Fruit fly (Drosophila melanogaster) whole organism, embryonic: ENCODE data around the gene CG13258.

Experiments used
- ATbp ChIP-seq: fragments of 200-800 bp; sonication (Bioruptor generic); optimal IDR thresholded peaks from 2 replicates; lab custom pipeline; 2017; ENCODE audit warnings: missing biosample characterization, mild to moderate bottlenecking, missing genetic modification characterization, missing genetic modification reagents
- Atf-2 ChIP-seq: fragments of 200-800 bp; sonication (Bioruptor generic); optimal IDR thresholded peaks from 2 replicates; lab custom pipeline; 2016; ENCODE audit warnings: missing biosample characterization, missing genetic modification characterization
- CG10209 ChIP-seq: fragments of 200-800 bp; sonication (Bioruptor generic); optimal IDR thresholded peaks from 3 replicates; lab custom pipeline; 2017; ENCODE audit warnings: missing biosample characterization, mild to moderate bottlenecking, missing genetic modification characterization, missing genetic modification reagents
- CG11247 ChIP-seq: fragments of 200-800 bp; sonication (Bioruptor generic); IDR thresholded peaks from 2 replicates; pipeline ENCODE4 v1.3.6; 2022; ENCODE audit warnings: missing biosample characterization, missing genetic modification characterization
- CG11696 ChIP-seq: fragments of 200-800 bp; sonication (Bioruptor generic); IDR thresholded peaks from 2 replicates; pipeline ENCODE4 v1.3.6; 2022; ENCODE audit warnings: missing biosample characterization, missing genetic modification characterization
- CG12942 ChIP-seq: fragments of 200-800 bp; sonication (Bioruptor generic); optimal IDR thresholded peaks from 3 replicates; lab custom pipeline; 2016; ENCODE audit warnings: missing biosample characterization, missing genetic modification characterization
- CG13775 ChIP-seq: fragments of 200-800 bp; sonication (Bioruptor generic); optimal IDR thresholded peaks from 3 replicates; lab custom pipeline; 2017; ENCODE audit warnings: missing biosample characterization, mild to moderate bottlenecking, missing genetic modification characterization
- CG14441 ChIP-seq: fragments of 200-800 bp; sonication (Bioruptor generic); IDR thresholded peaks from 2 replicates; pipeline ENCODE4 v1.3.6; 2022; ENCODE audit warnings: missing biosample characterization, missing genetic modification characterization
- CG14710 ChIP-seq: fragments of 200-800 bp; sonication (Bioruptor generic); optimal IDR thresholded peaks from 3 replicates; lab custom pipeline; 2019; ENCODE audit warnings: missing biosample characterization, mild to moderate bottlenecking, missing genetic modification characterization, moderate library complexity
- CG15696 ChIP-seq: fragments of 200-800 bp; sonication (Bioruptor generic); optimal IDR thresholded peaks from 2 replicates; lab custom pipeline; 2019; ENCODE audit warnings: missing biosample characterization, mild to moderate bottlenecking, missing genetic modification characterization, moderate library complexity
- CG2199 ChIP-seq: fragments of 200-800 bp; sonication (Bioruptor generic); IDR thresholded peaks from 3 replicates; pipeline ENCODE4 v1.3.6; 2022; ENCODE audit warnings: missing biosample characterization, missing genetic modification characterization
- CG32532 ChIP-seq: fragments of 200-800 bp; sonication (Bioruptor generic); IDR thresholded peaks from 2 replicates; pipeline ENCODE4 v1.3.6; 2022; ENCODE audit warnings: missing biosample characterization, missing genetic modification characterization
- CG4730 ChIP-seq: fragments of 200-800 bp; sonication (Bioruptor generic); IDR thresholded peaks from 2 replicates; pipeline ENCODE4 v1.3.6; 2022; ENCODE audit warnings: missing biosample characterization, missing genetic modification characterization
- CG6683 ChIP-seq: fragments of 200-800 bp; sonication (Bioruptor generic); optimal IDR thresholded peaks from 2 replicates; lab custom pipeline; 2017; ENCODE audit warnings: missing biosample characterization, mild to moderate bottlenecking, missing genetic modification characterization, missing genetic modification reagents
- CG7786 ChIP-seq: fragments of 200-800 bp; sonication (Bioruptor generic); optimal IDR thresholded peaks from 2 replicates; lab custom pipeline; 2016; ENCODE audit warnings: missing biosample characterization, missing genetic modification characterization
- CG8089 ChIP-seq: fragments of 200-800 bp; sonication (Bioruptor generic); optimal IDR thresholded peaks from 3 replicates; lab custom pipeline; 2016; ENCODE audit warnings: missing biosample characterization, missing genetic modification characterization
- CG8924 ChIP-seq: fragments of 200-800 bp; optimal IDR thresholded peaks from 3 replicates; lab custom pipeline; 2019; ENCODE audit warnings: missing biosample characterization, mild to moderate bottlenecking, missing genetic modification characterization, moderate library complexity
- CG9609 ChIP-seq: fragments of 200-800 bp; sonication (Bioruptor generic); optimal IDR thresholded peaks from 3 replicates; lab custom pipeline; 2016; ENCODE audit warnings: missing biosample characterization, missing genetic modification characterization
- CG9932 ChIP-seq: fragments of 200-800 bp; sonication (Bioruptor generic); IDR thresholded peaks from 2 replicates; pipeline ENCODE4 v1.3.6; 2022; ENCODE audit warnings: missing biosample characterization, missing genetic modification characterization
- D ChIP-seq, 2 experiments: fragments of 200-800 bp in 1 of 2; fragments of >200 bp in 1 of 2; sonication (Bioruptor generic) in 1 of 2; optimal IDR thresholded peaks; 2 replicates in 1 of 2; 3 replicates in 1 of 2; lab custom pipeline; 2017; ENCODE audit warnings: mild to moderate bottlenecking in 1 of 2, missing biosample characterization in 1 of 2, missing genetic modification characterization in 1 of 2, missing genetic modification reagents in 1 of 2
- Dfd ChIP-seq, 2 experiments: fragments of >200 bp; optimal IDR thresholded peaks; 2 replicates each; lab custom pipeline; 2017; ENCODE audit warnings: missing biosample characterization in 2 of 2, missing genetic modification characterization in 2 of 2
- Doc2 ChIP-seq: fragments of 200-800 bp; sonication (Bioruptor generic); IDR thresholded peaks from 2 replicates; pipeline ENCODE4 v1.3.6; 2022; ENCODE audit warnings: missing biosample characterization, missing genetic modification characterization
- Eip74EF ChIP-seq, 2 experiments: fragments of 200-800 bp in 1 of 2; fragments of >200 bp in 1 of 2; sonication (Bioruptor generic) in 1 of 2; optimal IDR thresholded peaks; 2 replicates each; lab custom pipeline; 2017 to 2019; ENCODE audit warnings: missing biosample characterization in 2 of 2, missing genetic modification characterization in 2 of 2, mild to moderate bottlenecking in 1 of 2, moderate library complexity in 1 of 2
- Ets97D ChIP-seq: fragments of 200-800 bp; sonication (Bioruptor generic); optimal IDR thresholded peaks from 3 replicates; lab custom pipeline; 2016; ENCODE audit warnings: missing biosample characterization, missing genetic modification characterization
- Gsc ChIP-seq: fragments of 200-800 bp; sonication (Bioruptor generic); IDR thresholded peaks from 2 replicates; pipeline ENCODE4 v1.3.6; 2022; ENCODE audit warnings: missing biosample characterization, missing genetic modification characterization
- Hand ChIP-seq: fragments of 200-800 bp; sonication (Bioruptor generic); optimal IDR thresholded peaks from 2 replicates; lab custom pipeline; 2017; ENCODE audit warnings: mild to moderate bottlenecking, missing biosample characterization, missing genetic modification reagents, missing genetic modification characterization
- Hmr ChIP-seq: fragments of 200-800 bp; sonication (Bioruptor generic); optimal IDR thresholded peaks from 3 replicates; lab custom pipeline; 2017; ENCODE audit warnings: mild to moderate bottlenecking, missing biosample characterization, missing genetic modification reagents, missing genetic modification characterization
- Hmx ChIP-seq: fragments of 200-800 bp; sonication (Bioruptor generic); optimal IDR thresholded peaks from 2 replicates; lab custom pipeline; 2016; ENCODE audit warnings: missing biosample characterization, missing genetic modification characterization
- MESR4 ChIP-seq: fragments of 200-800 bp; sonication (Bioruptor generic); optimal IDR thresholded peaks from 2 replicates; lab custom pipeline; 2018; ENCODE audit warnings: missing biosample characterization, mild to moderate bottlenecking, missing genetic modification characterization, moderate library complexity
- Neu2 ChIP-seq: fragments of 200-800 bp; sonication (Bioruptor generic); optimal IDR thresholded peaks from 3 replicates; lab custom pipeline; 2016; ENCODE audit warnings: missing biosample characterization, missing genetic modification characterization, borderline replicate concordance
- Oaz ChIP-seq: fragments of 200-800 bp; sonication (Bioruptor generic); IDR thresholded peaks from 2 replicates; pipeline ENCODE4 v1.3.6; 2022; ENCODE audit warnings: missing biosample characterization, missing genetic modification characterization
- Ravus ChIP-seq: fragments of 200-800 bp; sonication (Bioruptor generic); IDR thresholded peaks from 2 replicates; pipeline ENCODE4 v1.3.6; 2022; ENCODE audit warnings: missing biosample characterization, missing genetic modification characterization
- Sry-β ChIP-seq: fragments of 200-800 bp; sonication (Bioruptor generic); optimal IDR thresholded peaks from 2 replicates; lab custom pipeline; 2018; ENCODE audit warnings: missing biosample characterization, mild to moderate bottlenecking, missing genetic modification characterization, moderate library complexity
- Ssrp ChIP-seq: fragments of 200-800 bp; sonication (Bioruptor generic); optimal IDR thresholded peaks from 2 replicates; lab custom pipeline; 2018; ENCODE audit warnings: missing biosample characterization, mild to moderate bottlenecking, missing genetic modification characterization, moderate library complexity
- TFAM ChIP-seq: fragments of 200-800 bp; sonication (Bioruptor generic); optimal IDR thresholded peaks from 2 replicates; lab custom pipeline; 2017; ENCODE audit warnings: missing biosample characterization, missing genetic modification characterization, inconsistent platforms
- bigmax ChIP-seq: fragments of 200-800 bp; sonication (Bioruptor generic); optimal IDR thresholded peaks from 2 replicates; lab custom pipeline; 2018; ENCODE audit warnings: missing biosample characterization, mild to moderate bottlenecking, missing genetic modification characterization
- danr ChIP-seq: fragments of 200-800 bp; sonication (Bioruptor generic); IDR thresholded peaks from 2 replicates; pipeline ENCODE4 v1.3.6; 2022; ENCODE audit warnings: missing biosample characterization, missing genetic modification characterization
- dysf ChIP-seq: fragments of 200-800 bp; sonication (Bioruptor generic); IDR thresholded peaks from 3 replicates; pipeline ENCODE4 v1.3.6; 2022; ENCODE audit warnings: missing biosample characterization, missing genetic modification characterization
- eve ChIP-seq, 2 experiments: fragments of >200 bp; optimal IDR thresholded peaks; 2 replicates each; lab custom pipeline; 2017; ENCODE audit warnings: missing biosample characterization in 2 of 2, missing genetic modification characterization in 2 of 2
- fd96Cb ChIP-seq: fragments of 200-800 bp; sonication (Bioruptor generic); optimal IDR thresholded peaks from 2 replicates; lab custom pipeline; 2018; ENCODE audit warnings: missing biosample characterization, mild to moderate bottlenecking, missing genetic modification characterization, moderate library complexity
- hb ChIP-seq: fragments of 200-800 bp; sonication (Bioruptor generic); IDR thresholded peaks from 3 replicates; pipeline ENCODE4 v1.3.6; 2022; ENCODE audit warnings: missing biosample characterization, missing genetic modification characterization; ENCODE audit not compliant: partially characterized antibody
- lab ChIP-seq: fragments of 200-800 bp; sonication (Bioruptor generic); optimal IDR thresholded peaks from 3 replicates; lab custom pipeline; 2017; ENCODE audit warnings: missing biosample characterization, missing genetic modification characterization, mild to moderate bottlenecking, moderate library complexity, missing genetic modification reagents
- odd ChIP-seq: fragments of 200-800 bp; sonication (Bioruptor generic); optimal IDR thresholded peaks from 2 replicates; lab custom pipeline; 2017; ENCODE audit warnings: missing biosample characterization, mild to moderate bottlenecking, missing genetic modification characterization
- onecut ChIP-seq: fragments of 200-800 bp; sonication (Bioruptor generic); IDR thresholded peaks from 2 replicates; pipeline ENCODE4 v1.3.6; 2022; ENCODE audit warnings: missing biosample characterization, missing genetic modification characterization
- peb ChIP-seq: fragments of 200-800 bp; sonication (Bioruptor generic); IDR thresholded peaks from 2 replicates; pipeline ENCODE4 v1.3.6; 2022; ENCODE audit warnings: missing biosample characterization, missing genetic modification characterization
- row ChIP-seq: fragments of 200-800 bp; sonication (Bioruptor generic); IDR thresholded peaks from 3 replicates; pipeline ENCODE4 v1.3.6; 2022; ENCODE audit warnings: missing biosample characterization, missing genetic modification characterization
- sc ChIP-seq, 3 experiments: fragments of >200 bp in 2 of 3; fragments of 200-800 bp in 1 of 3; sonication (Bioruptor generic) in 1 of 3; optimal IDR thresholded peaks; 2 replicates in 2 of 3; 3 replicates in 1 of 3; lab custom pipeline; 2017; ENCODE audit warnings: mild to moderate bottlenecking in 1 of 3, missing biosample characterization in 1 of 3, missing genetic modification characterization in 1 of 3, missing genetic modification reagents in 1 of 3
- slp2 ChIP-seq: fragments of 200-800 bp; sonication (Bioruptor generic); optimal IDR thresholded peaks from 2 replicates; lab custom pipeline; 2016; ENCODE audit warnings: missing biosample characterization, missing genetic modification characterization
- zfh2 ChIP-seq: fragments of 200-800 bp; sonication (Bioruptor generic); optimal IDR thresholded peaks from 2 replicates; lab custom pipeline; 2016; ENCODE audit warnings: missing biosample characterization, missing genetic modification characterization

CG13258 gene

DNA sequence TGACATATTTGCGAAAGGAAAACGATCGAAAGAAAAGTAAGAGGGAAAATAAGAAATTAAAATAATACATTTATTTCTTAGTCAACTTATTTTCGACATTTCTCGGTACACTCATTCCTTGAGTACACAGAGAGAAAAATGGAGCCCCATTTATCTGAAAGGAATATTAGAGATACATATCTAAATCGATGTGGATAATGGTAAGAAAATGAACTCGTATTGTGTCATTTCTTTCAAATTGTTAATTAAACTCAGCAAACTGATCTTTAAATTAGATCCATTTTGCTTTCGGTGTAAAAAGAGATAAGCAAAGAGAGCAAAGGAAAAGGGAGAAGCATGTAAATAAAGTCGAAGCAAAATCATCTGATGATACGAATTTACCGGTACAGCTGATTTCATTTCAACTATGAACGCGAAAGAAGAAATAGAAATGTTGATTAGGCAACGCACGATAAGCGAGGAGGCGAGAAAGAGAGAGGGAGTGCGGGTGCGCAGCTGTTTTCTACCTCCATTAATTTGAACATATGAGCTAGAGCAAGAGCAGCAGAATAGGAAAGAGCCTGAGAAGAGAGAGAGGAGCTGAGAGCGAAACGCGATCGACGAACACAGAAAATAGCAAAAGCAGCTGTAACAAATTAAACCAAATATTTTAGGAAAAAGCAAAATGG, 7.0 kb downstream of the CG13258 start (continued):
- TF ChIP-seq row (GFP tag; lab: Robert Waterston, UW): no peak
- TF ChIP-seq Oaz (GFP tag; lab: Robert Waterston, UW): no peak
- peak; percentile 63 for TF ChIP-seq Neu2
- peak; percentile 81 for TF ChIP-seq Atf-2 (GFP tag; lab: Kevin White, UChicago)
- TF ChIP-seq bigmax (GFP tag; lab: Kevin White, UChicago): peak; percentile 36
- peak; percentile 33 for TF ChIP-seq CG6683 (GFP tag; lab: Kevin White, UChicago)
- peak; percentile 78 for TF ChIP-seq CG13775
- TF ChIP-seq lab (GFP tag; lab: Kevin White, UChicago): peak; percentile 91
- TF ChIP-seq Ravus: no peak
- TF ChIP-seq fd96Cb (tag; lab: Kevin White, UChicago): peak; percentile 94
- TF ChIP-seq dysf (GFP tag; lab: Robert Waterston, UW): no peak
- peak; percentile 81 for TF ChIP-seq CG12942
- peak; percentile 85 for TF ChIP-seq zfh2 (GFP tag; lab: Kevin White, UChicago)
- no peak for TF ChIP-seq Gsc (GFP tag; lab: Robert Waterston, UW)
- peak; percentile 79 for TF ChIP-seq CG14710 (tag; lab: Kevin White, UChicago)
- peak; percentile 84 for TF ChIP-seq CG8924 (tag; lab: Kevin White, UChicago)
- no peak for TF ChIP-seq CG32532
- TF ChIP-seq Ssrp (tag; lab: Kevin White, UChicago): peak; percentile 91
- TF ChIP-seq onecut (GFP tag; lab: Robert Waterston, UW): peak; percentile 73
- TF ChIP-seq Ets97D (GFP tag; lab: Kevin White, UChicago): peak; percentile 41
- no peak for TF ChIP-seq sc (optimal IDR thresholded peaks at IDR 0.05; lab: Kevin White, UChicago)
- peak; percentile 66 for TF ChIP-seq sc (GFP tag; optimal IDR thresholded peaks at IDR 0.05; lab: Kevin White, UChicago)
- peak; percentile 91 for TF ChIP-seq CG9609 (GFP tag; lab: Kevin White, UChicago)
- TF ChIP-seq CG2199: no peak
- peak; percentile 22 for TF ChIP-seq Hmx
- peak; percentile 93 for TF ChIP-seq CG7786 (GFP tag; lab: Kevin White, UChicago)
- no peak for TF ChIP-seq hb (GFP tag; lab: Robert Waterston, UW)
- no peak for TF ChIP-seq CG11696 (GFP tag; lab: Robert Waterston, UW)
- peak; percentile 85 for TF ChIP-seq slp2 (GFP tag; lab: Kevin White, UChicago)
- peak; percentile 28 for TF ChIP-seq MESR4 (GFP tag; lab: Kevin White, UChicago)
- TF ChIP-seq Sry-β (GFP tag; lab: Kevin White, UChicago): no peak
- TF ChIP-seq CG11247 (GFP tag; lab: Robert Waterston, UW): no peak
- no peak for TF ChIP-seq D (optimal IDR thresholded peaks at IDR 0.05; lab: Kevin White, UChicago)
- peak; percentile 81 for TF ChIP-seq D (GFP tag; optimal IDR thresholded peaks at IDR 0.05; lab: Kevin White, UChicago)
- TF ChIP-seq Dfd (GFP tag; optimal IDR thresholded peaks at IDR 0.05; lab: Kevin White, UChicago): no peak
- TF ChIP-seq Doc2 (GFP tag; lab: Robert Waterston, UW): no peak
- TF ChIP-seq CG14441 (GFP tag; lab: Robert Waterston, UW): no peak
- TF ChIP-seq peb (GFP tag; lab: Robert Waterston, UW): no peak
- TF ChIP-seq CG4730 (GFP tag; lab: Robert Waterston, UW): no peak
- TF ChIP-seq Hmr (GFP tag; lab: Kevin White, UChicago): peak; percentile 76
- TF ChIP-seq CG10209 (GFP tag; lab: Kevin White, UChicago): peak; percentile 82
- peak; percentile 76 for TF ChIP-seq Hand
- TF ChIP-seq odd (GFP tag; lab: Kevin White, UChicago): peak; percentile 24
- TF ChIP-seq TFAM (GFP tag; lab: Kevin White, UChicago): peak; percentile 63
- TF ChIP-seq eve (GFP tag; optimal IDR thresholded peaks at IDR 0.05; lab: Kevin White, UChicago): peak in 1 of 2 experiments; percentile 23
- peak; percentile 83 for TF ChIP-seq ATbp (GFP tag; lab: Kevin White, UChicago)
- TF ChIP-seq CG15696 (tag; lab: Kevin White, UChicago): peak; percentile 80
- peak in 1 of 2 experiments; percentile 77 for TF ChIP-seq Eip74EF (GFP tag; optimal IDR thresholded peaks at IDR 0.05; lab: Kevin White, UChicago)
- TF ChIP-seq CG9932 (GFP tag; lab: Robert Waterston, UW): no peak
- TF ChIP-seq danr (GFP tag; lab: Robert Waterston, UW): no peak
- TF ChIP-seq CG8089: peak; percentile 78
